Worm (Caenorhabditis elegans): ENCODE data around the gene far-2.

The far-2 gene

ce11 chrIII:9110914-9111313 lies 29.3 kb downstream of the far-2 start (continued):
- TF ChIP-seq B0261.1 (tag; optimal IDR thresholded peaks at IDR 0.05) (peak; percentile 69), lin-26 (GFP tag; IDR thresholded peaks at IDR 0.05) (peak; percentile 85), F39B2.1 (GFP tag; IDR thresholded peaks at IDR 0.05) (0 out of 2 replicates have a peak, but pooled peaks have one; percentile 25), Y95B8A.8 (GFP tag; IDR thresholded peaks at IDR 0.05) (peak; percentile 56; the same call in 1 of the 2 replicates), lsl-1 (GFP tag; optimal IDR thresholded peaks at IDR 0.05) (peak; percentile 14), nhr-120 (GFP tag; IDR thresholded peaks at IDR 0.05) (0 out of 2 replicates have a peak, but pooled peaks have one; percentile 73), Y56A3A.18 (GFP tag; IDR thresholded peaks at IDR 0.05) (peak; percentile 59; the same call in 1 of the 2 replicates), ceh-100 (GFP tag; IDR thresholded peaks at IDR 0.05) (peak; percentile 59; the same call in 1 of the 2 replicates), hmg-1.2 (GFP tag; IDR thresholded peaks at IDR 0.05) (peak; percentile 77), athp-1 (tag; optimal IDR thresholded peaks at IDR 0.05) (peak; percentile 3), hsf-1 (GFP tag; IDR thresholded peaks at IDR 0.05) (peak; percentile 68), aptf-3 (GFP tag; IDR thresholded peaks at IDR 0.05) (peak; percentile 91), egl-44 (GFP tag; IDR thresholded peaks at IDR 0.05) (peak; percentile 80), mcd-1 (GFP tag; IDR thresholded peaks at IDR 0.05) (peak; percentile 96), B0019.2 (GFP tag; conservative IDR thresholded peaks at IDR 0.05) (peak; percentile 23; the same call in 1 of the 2 replicates), rcor-1 (GFP tag; IDR thresholded peaks at IDR 0.05) (peak; percentile 68), egrh-3 (GFP tag; IDR thresholded peaks at IDR 0.05) (peak; percentile 64), dox-1 (GFP tag; IDR thresholded peaks at IDR 0.05) (peak; percentile 80), T26A5.8 (tag; optimal IDR thresholded peaks at IDR 0.05) (peak; percentile 5), D2030.7 (GFP tag; IDR thresholded peaks at IDR 0.05) (peak; percentile 78), rpc-1 (optimal IDR thresholded peaks at IDR 0.05) (peak; percentile 33), rpc-1 (tag; optimal IDR thresholded peaks at IDR 0.05) (peak; percentile 66), ceh-91 (GFP tag; IDR thresholded peaks at IDR 0.05) (peak; percentile 41), Y53G8AR.9 (GFP tag; conservative IDR thresholded peaks at IDR 0.05) (peak; percentile 80), cebp-2 (GFP tag; IDR thresholded peaks at IDR 0.05) (peak; percentile 77; the same call in 1 of the 2 replicates), madf-3 (GFP tag; IDR thresholded peaks at IDR 0.05) (peak; percentile 86), B0336.3 (GFP tag; IDR thresholded peaks at IDR 0.05) (peak; percentile 64; the same call in 1 of the 2 replicates)

ce11 chrIII:9112479-9112878 lies 30.9 kb downstream of the far-2 start:
- TF ChIP-seq T07F8.4 (tag; optimal IDR thresholded peaks at IDR 0.05) = no peak
- peak; percentile 35; the same call in 1 of the 2 replicates for TF ChIP-seq hmg-1.2 (GFP tag; IDR thresholded peaks at IDR 0.05)
- TF ChIP-seq rec-8 (tag; optimal IDR thresholded peaks at IDR 0.05) = no peak
- TF ChIP-seq ztf-25 (GFP tag; IDR thresholded peaks at IDR 0.05) = no peak

ce11 chrIII:9114076-9114475 lies 32.4 kb downstream of the far-2 start:
- no peak for TF ChIP-seq B0261.1 (tag; optimal IDR thresholded peaks at IDR 0.05)
- TF ChIP-seq snpc-1.1 (tag; optimal IDR thresholded peaks at IDR 0.05; ENCODE audit: insufficient read depth) = no peak
- no peak for TF ChIP-seq hmg-20 (GFP tag; IDR thresholded peaks at IDR 0.05)
- no peak for TF ChIP-seq hrde-1 (tag; optimal IDR thresholded peaks at IDR 0.05; ENCODE audit: borderline replicate concordance)
- TF ChIP-seq him-1 (tag; optimal IDR thresholded peaks at IDR 0.05) = no peak
- no peak for TF ChIP-seq Y67H2A.10 (GFP tag; conservative IDR thresholded peaks at IDR 0.05)
- no peak for TF ChIP-seq dpl-1 (GFP tag; optimal IDR thresholded peaks at IDR 0.05)
- TF ChIP-seq Y79H2A.3 (GFP tag; conservative IDR thresholded peaks at IDR 0.05) = no peak
- no peak for TF ChIP-seq Y56A3A.18 (GFP tag; IDR thresholded peaks at IDR 0.05)

Data from whole organism, young adult.